Worm (Caenorhabditis elegans): Measurements from ENCODE around the gene nstp-3.

The nstp-3 gene

ce11 chrV:5763787-5764186 lies 34.2 kb downstream of the nstp-3 start, which contains the start of gene pgph-3:
pgph-3 (minus strand) TSS chrV:5763846.
- no peak for TF ChIP-seq unc-62 (GFP tag; optimal IDR thresholded peaks at IDR 0.05)
- TF ChIP-seq nhr-21 (tag; optimal IDR thresholded peaks at IDR 0.05), result peak; percentile 45
- peak; percentile 73 for TF ChIP-seq sma-3 (GFP tag; optimal IDR thresholded peaks at IDR 0.05)
- peak; percentile 53 for TF ChIP-seq sem-4 (tag; optimal IDR thresholded peaks at IDR 0.05)
- TF ChIP-seq nhr-6 (tag; optimal IDR thresholded peaks at IDR 0.05), result peak; percentile 28
- TF ChIP-seq mab-5 (tag; optimal IDR thresholded peaks at IDR 0.05), result no peak
- TF ChIP-seq nhr-237 (tag; optimal IDR thresholded peaks at IDR 0.05), result no peak
- TF ChIP-seq unc-39 (tag; optimal IDR thresholded peaks at IDR 0.05), result no peak
- TF ChIP-seq mdl-1 (tag; optimal IDR thresholded peaks at IDR 0.05), result peak; percentile 11 to 17
- no peak for TF ChIP-seq skn-1 (tag; optimal IDR thresholded peaks at IDR 0.05)
- TF ChIP-seq ama-1 (optimal IDR thresholded peaks at IDR 0.05), result no peak
- no peak for TF ChIP-seq nhr-12 (tag; optimal IDR thresholded peaks at IDR 0.05)
- TF ChIP-seq nhr-25 (tag; optimal IDR thresholded peaks at IDR 0.05), result peak; percentile 84
- no peak for TF ChIP-seq ztf-1 (GFP tag; conservative IDR thresholded peaks at IDR 0.05)
- TF ChIP-seq F13H6.1 (tag; optimal IDR thresholded peaks at IDR 0.05), result peak; percentile 74
- no peak for TF ChIP-seq elt-3 (tag; optimal IDR thresholded peaks at IDR 0.05)
- TF ChIP-seq nhr-10 (tag; optimal IDR thresholded peaks at IDR 0.05), result no peak
- no peak for TF ChIP-seq ztf-11 (tag; optimal IDR thresholded peaks at IDR 0.05)
- TF ChIP-seq egl-27 (tag; optimal IDR thresholded peaks at IDR 0.05), result peak; percentile 73
- TF ChIP-seq mbf-1 (tag; optimal IDR thresholded peaks at IDR 0.05), result no peak
- TF ChIP-seq nhr-129 (tag; optimal IDR thresholded peaks at IDR 0.05), result no peak
- no peak for TF ChIP-seq nhr-23 (tag; optimal IDR thresholded peaks at IDR 0.05)
- TF ChIP-seq fos-1 (tag; optimal IDR thresholded peaks at IDR 0.05), result peak; percentile 75
- peak; percentile 85 for TF ChIP-seq blmp-1 (tag; optimal IDR thresholded peaks at IDR 0.05; ENCODE audit: insufficient read depth)
- TF ChIP-seq zag-1 (tag; optimal IDR thresholded peaks at IDR 0.05), result no peak
- TF ChIP-seq alr-1 (tag; optimal IDR thresholded peaks at IDR 0.05), result no peak
- TF ChIP-seq gmeb-1 (tag; optimal IDR thresholded peaks at IDR 0.05), result peak; percentile 45
- TF ChIP-seq C34F6.9 (tag; optimal IDR thresholded peaks at IDR 0.05), result peak; percentile 15
- peak; percentile 85 for TF ChIP-seq crh-2 (tag; optimal IDR thresholded peaks at IDR 0.05)
- TF ChIP-seq sma-9 (GFP tag; optimal IDR thresholded peaks at IDR 0.05), result peak; percentile 96
- no peak for TF ChIP-seq sma-9 (tag; optimal IDR thresholded peaks at IDR 0.05)
- no peak for TF ChIP-seq elt-1 (tag; optimal IDR thresholded peaks at IDR 0.05)

- TF ChIP-seq nhr-237 (tag; optimal IDR thresholded peaks at IDR 0.05), result no peak
- TF ChIP-seq C34F6.9 (tag; optimal IDR thresholded peaks at IDR 0.05), result no peak
- no peak for TF ChIP-seq ztf-4 (tag; optimal IDR thresholded peaks at IDR 0.05)
- no peak for TF ChIP-seq nhr-25 (tag; optimal IDR thresholded peaks at IDR 0.05)
- TF ChIP-seq peb-1 (tag; optimal IDR thresholded peaks at IDR 0.05), result no peak
- TF ChIP-seq alr-1 (tag; optimal IDR thresholded peaks at IDR 0.05), result no peak
- TF ChIP-seq nhr-77 (tag; optimal IDR thresholded peaks at IDR 0.05), result no peak
- no peak for TF ChIP-seq unc-55 (GFP tag; optimal IDR thresholded peaks at IDR 0.05)
Observed at ce11 chrV:5760132-5760531, 37.9 kb downstream of the nstp-3 start, which contains the start of gene C53A3.1. C53A3.1 (minus strand) TSS chrV:5760232.

ce11 chrV:5758780-5759179 lies 39.3 kb downstream of the nstp-3 start, which contains the start of gene C53A3.4:
C53A3.4 (minus strand) TSS chrV:5758880.
- TF ChIP-seq crh-2 (tag; optimal IDR thresholded peaks at IDR 0.05) (no peak), mab-5 (tag; optimal IDR thresholded peaks at IDR 0.05) (no peak), lin-13 (GFP tag; optimal IDR thresholded peaks at IDR 0.05) (no peak), mbf-1 (tag; optimal IDR thresholded peaks at IDR 0.05) (no peak), C34F6.9 (tag; optimal IDR thresholded peaks at IDR 0.05) (no peak), nhr-25 (tag; optimal IDR thresholded peaks at IDR 0.05) (no peak), sem-4 (tag; optimal IDR thresholded peaks at IDR 0.05) (no peak), ztf-11 (tag; optimal IDR thresholded peaks at IDR 0.05) (no peak), unc-55 (GFP tag; optimal IDR thresholded peaks at IDR 0.05) (no peak), egl-27 (tag; optimal IDR thresholded peaks at IDR 0.05) (no peak), unc-39 (tag; optimal IDR thresholded peaks at IDR 0.05) (no peak), nhr-77 (tag; optimal IDR thresholded peaks at IDR 0.05) (no peak), nhr-6 (tag; optimal IDR thresholded peaks at IDR 0.05) (no peak), nhr-12 (tag; optimal IDR thresholded peaks at IDR 0.05) (no peak), F13H6.1 (tag; optimal IDR thresholded peaks at IDR 0.05) (no peak), lsy-2 (tag; optimal IDR thresholded peaks at IDR 0.05) (no peak), elt-1 (tag; optimal IDR thresholded peaks at IDR 0.05) (no peak), elt-3 (tag; optimal IDR thresholded peaks at IDR 0.05) (no peak)

ce11 chrV:5756193-5756592 lies 41.8 kb downstream of the nstp-3 start, which contains the start of gene C53A3.3:
C53A3.3 (plus strand) TSS chrV:5756493.
- TF ChIP-seq mab-5 (tag; optimal IDR thresholded peaks at IDR 0.05) (no peak), sma-3 (GFP tag; optimal IDR thresholded peaks at IDR 0.05) (no peak), crh-2 (tag; optimal IDR thresholded peaks at IDR 0.05) (no peak), nhr-10 (tag; optimal IDR thresholded peaks at IDR 0.05) (no peak), Y55F3AM.14 (GFP tag; optimal IDR thresholded peaks at IDR 0.05) (no peak), gmeb-1 (tag; optimal IDR thresholded peaks at IDR 0.05) (no peak), blmp-1 (tag; optimal IDR thresholded peaks at IDR 0.05; ENCODE audit: insufficient read depth) (no peak), ZK546.5 (tag; optimal IDR thresholded peaks at IDR 0.05) (no peak), ceh-82 (tag; optimal IDR thresholded peaks at IDR 0.05) (no peak), skn-1 (tag; optimal IDR thresholded peaks at IDR 0.05) (no peak), alr-1 (tag; optimal IDR thresholded peaks at IDR 0.05) (no peak), mbf-1 (tag; optimal IDR thresholded peaks at IDR 0.05) (no peak), nhr-6 (tag; optimal IDR thresholded peaks at IDR 0.05) (no peak), nhr-23 (tag; optimal IDR thresholded peaks at IDR 0.05) (no peak), nhr-129 (tag; optimal IDR thresholded peaks at IDR 0.05) (no peak)

Measured in whole organism, L2 larva.